Worm (Caenorhabditis elegans): ENCODE data around the gene tag-290.

The tag-290 gene

DNA sequence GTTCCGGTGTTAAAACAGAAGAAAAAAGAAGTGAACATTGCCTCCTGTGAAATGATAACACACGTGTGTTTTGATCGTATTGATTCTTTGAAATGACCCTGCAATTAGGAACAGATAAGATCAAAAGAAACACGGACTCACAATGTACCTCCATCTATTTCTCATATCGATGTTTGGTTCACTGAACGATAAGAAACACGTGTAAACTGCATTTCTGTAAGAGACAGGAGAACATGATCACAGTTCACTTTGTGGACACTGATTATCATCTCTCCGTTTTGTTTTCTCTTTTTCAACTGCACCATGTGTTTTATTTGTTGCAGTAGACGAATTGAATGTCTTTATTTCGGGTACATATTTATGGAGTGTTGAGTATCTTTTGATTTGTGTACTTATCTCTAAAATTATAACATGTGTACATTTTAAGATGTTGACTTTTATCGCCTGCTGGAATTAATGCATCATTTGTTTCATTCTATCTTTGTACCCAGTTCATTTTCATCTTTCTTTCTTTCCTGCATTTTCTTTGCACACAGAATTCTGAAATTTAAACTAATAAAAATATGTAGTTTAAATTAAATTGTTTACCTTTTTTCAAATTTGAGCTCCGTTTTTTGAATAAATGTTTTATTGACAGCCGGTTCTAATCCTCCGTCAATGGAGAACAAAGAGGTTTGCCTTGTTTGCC, 40.2 kb upstream of the tag-290 start, which contains the start of the genes H12C20.7 and nhr-68 (continued):
- TF ChIP-seq nhr-47 (tag; optimal IDR thresholded peaks at IDR 0.05) (peak; percentile 85), ceh-90 (tag; optimal IDR thresholded peaks at IDR 0.05) (no peak), irx-1 (tag; optimal IDR thresholded peaks at IDR 0.05) (peak; percentile 55), ets-5 (GFP tag; IDR thresholded peaks at IDR 0.05) (no peak), nhr-85 (tag) (peak; percentile 99), ceh-8 (GFP tag; optimal IDR thresholded peaks at IDR 0.05) (no peak), nhr-28 (tag; optimal IDR thresholded peaks at IDR 0.05) (no peak), pax-3 (tag; optimal IDR thresholded peaks at IDR 0.05) (no peak), nhr-77 (tag; optimal IDR thresholded peaks at IDR 0.05) (no peak), nhr-12 (tag; optimal IDR thresholded peaks at IDR 0.05) (no peak), egl-13 (tag; optimal IDR thresholded peaks at IDR 0.05) (no peak), snpc-4 (tag; optimal IDR thresholded peaks at IDR 0.05) (no peak), unc-86 (tag; optimal IDR thresholded peaks at IDR 0.05) (no peak), Y116A8C.19 (tag; optimal IDR thresholded peaks at IDR 0.05; ENCODE audit: borderline replicate concordance) (no peak), ceh-88 (GFP tag; IDR thresholded peaks at IDR 0.05) (peak; percentile 37; the same call in 1 of the 2 replicates), unc-130 (tag; optimal IDR thresholded peaks at IDR 0.05) (peak; percentile 72), ceh-63 (GFP tag; optimal IDR thresholded peaks at IDR 0.05) (no peak), fos-1 (tag; optimal IDR thresholded peaks at IDR 0.05) (peak; percentile 20), ces-1 (GFP tag; optimal IDR thresholded peaks at IDR 0.05) (no peak), zip-4 (GFP tag; optimal IDR thresholded peaks at IDR 0.05) (peak; percentile 51), sox-4 (tag; optimal IDR thresholded peaks at IDR 0.05) (no peak), sup-37 (GFP tag; optimal IDR thresholded peaks at IDR 0.05) (no peak), lin-13 (GFP tag; optimal IDR thresholded peaks at IDR 0.05) (peak; percentile 48), unc-98 (GFP tag; IDR thresholded peaks at IDR 0.05) (no peak), C16A3.4 (tag; optimal IDR thresholded peaks at IDR 0.05) (peak; percentile 92), rnt-1 (tag; optimal IDR thresholded peaks at IDR 0.05) (no peak), dpl-1 (GFP tag; optimal IDR thresholded peaks at IDR 0.05) (peak in 2 of 3 experiments; percentile 8 to 45), fkh-4 (tag; optimal IDR thresholded peaks at IDR 0.05; ENCODE audit: borderline replicate concordance) (no peak), mef-2 (tag; optimal IDR thresholded peaks at IDR 0.05) (no peak), ceh-82 (tag; optimal IDR thresholded peaks at IDR 0.05) (no peak), blmp-1 (tag; optimal IDR thresholded peaks at IDR 0.05) (peak; percentile 76), grh-1 (GFP tag; IDR thresholded peaks at IDR 0.05) (peak; percentile 82), egl-27 (tag; optimal IDR thresholded peaks at IDR 0.05) (peak; percentile 38 to 68), ztf-4 (tag; optimal IDR thresholded peaks at IDR 0.05) (peak; percentile 95), nhr-71 (tag; optimal IDR thresholded peaks at IDR 0.05) (peak; percentile 100), lin-14 (GFP tag; optimal IDR thresholded peaks at IDR 0.05) (peak; percentile 97), C04F5.9 (tag; optimal IDR thresholded peaks at IDR 0.05) (no peak), fkh-8 (tag; optimal IDR thresholded peaks at IDR 0.05) (no peak), aha-1 (tag; optimal IDR thresholded peaks at IDR 0.05) (no peak), mep-1 (tag; optimal IDR thresholded peaks at IDR 0.05) (no peak), nhr-19 (GFP tag; conservative IDR thresholded peaks at IDR 0.05) (peak; percentile 90), nhr-20 (tag; optimal IDR thresholded peaks at IDR 0.05) (peak; percentile 99), efl-1 (optimal IDR thresholded peaks at IDR 0.05) (peak; percentile 10 to 38), efl-1 (GFP tag; optimal IDR thresholded peaks at IDR 0.05 in 1 of 2) (peak in 1 of 2 experiments; percentile 94), elt-2 (tag; optimal IDR thresholded peaks at IDR 0.05) (peak; percentile 99), unc-30 (tag; optimal IDR thresholded peaks at IDR 0.05) (no peak), elt-3 (tag; optimal IDR thresholded peaks at IDR 0.05) (peak; percentile 84 to 99 (median 93)), pag-3 (tag; optimal IDR thresholded peaks at IDR 0.05; ENCODE audit: borderline replicate concordance, insufficient read depth) (no peak), lsy-2 (tag; optimal IDR thresholded peaks at IDR 0.05) (peak; percentile 58 to 76), fkh-10 (GFP tag; optimal IDR thresholded peaks at IDR 0.05) (no peak), lin-39 (tag; optimal IDR thresholded peaks at IDR 0.05) (peak; percentile 59), nhr-84 (tag; optimal IDR thresholded peaks at IDR 0.05) (no peak)
